Fruit fly (Drosophila melanogaster) whole organism, embryonic: ENCODE data around the gene Hacd1.

Source experiments
- Atf-2 ChIP-seq: fragments of 200-800 bp; sonication (Bioruptor generic); optimal IDR thresholded peaks from 2 replicates; lab custom pipeline; 2016; ENCODE audit warnings: missing biosample characterization, missing genetic modification characterization
- Atf6 ChIP-seq: fragments of 200-800 bp; sonication (Bioruptor generic); IDR thresholded peaks from 2 replicates; pipeline ENCODE4 v1.3.6; 2022; ENCODE audit warnings: missing biosample characterization, missing genetic modification characterization
- Bdp1 ChIP-seq: fragments of 200-800 bp; sonication (Bioruptor generic); optimal IDR thresholded peaks from 3 replicates; lab custom pipeline; 2016; ENCODE audit warnings: missing biosample characterization, missing genetic modification characterization
- CG10979 ChIP-seq: fragments of 200-800 bp; sonication (Bioruptor generic); optimal IDR thresholded peaks from 2 replicates; lab custom pipeline; 2018; ENCODE audit warnings: missing biosample characterization, mild to moderate bottlenecking, missing genetic modification characterization, moderate library complexity
- CG11695 ChIP-seq: fragments of 200-800 bp; sonication (Bioruptor generic); IDR thresholded peaks from 3 replicates; pipeline ENCODE4 v1.3.6; 2022; ENCODE audit warnings: missing biosample characterization, missing genetic modification characterization
- CG11696 ChIP-seq: fragments of 200-800 bp; sonication (Bioruptor generic); IDR thresholded peaks from 2 replicates; pipeline ENCODE4 v1.3.6; 2022; ENCODE audit warnings: missing biosample characterization, missing genetic modification characterization
- CG14710 ChIP-seq: fragments of 200-800 bp; sonication (Bioruptor generic); optimal IDR thresholded peaks from 3 replicates; lab custom pipeline; 2019; ENCODE audit warnings: missing biosample characterization, mild to moderate bottlenecking, missing genetic modification characterization, moderate library complexity
- CG1529 ChIP-seq: fragments of 200-800 bp; sonication (Bioruptor generic); optimal IDR thresholded peaks from 3 replicates; lab custom pipeline; 2018; ENCODE audit warnings: missing biosample characterization, missing genetic modification characterization
- CG2116 ChIP-seq: fragments of 200-800 bp; sonication (Bioruptor generic); optimal IDR thresholded peaks from 3 replicates; lab custom pipeline; 2018; ENCODE audit warnings: missing biosample characterization, mild to moderate bottlenecking, missing genetic modification characterization
- CG30020 ChIP-seq: fragments of 200-800 bp; optimal IDR thresholded peaks from 2 replicates; lab custom pipeline; 2019; ENCODE audit warnings: missing biosample characterization, mild to moderate bottlenecking, missing genetic modification characterization, moderate library complexity
- CG3065 ChIP-seq: fragments of 200-800 bp; sonication (Bioruptor generic); optimal IDR thresholded peaks from 2 replicates; lab custom pipeline; 2016; ENCODE audit warnings: missing biosample characterization, missing genetic modification characterization
- CG31441 ChIP-seq: fragments of 200-800 bp; sonication (Bioruptor generic); IDR thresholded peaks from 2 replicates; pipeline ENCODE4 v1.3.6; 2022; ENCODE audit warnings: missing biosample characterization, missing genetic modification characterization
- CG33213 ChIP-seq: fragments of 200-800 bp; sonication (Bioruptor generic); optimal IDR thresholded peaks from 3 replicates; lab custom pipeline; 2016; ENCODE audit warnings: missing biosample characterization, missing genetic modification characterization
- CG4617 ChIP-seq: fragments of 200-800 bp; sonication (Bioruptor generic); optimal IDR thresholded peaks from 3 replicates; lab custom pipeline; 2016; ENCODE audit warnings: missing biosample characterization, missing genetic modification characterization, borderline replicate concordance
- CG5245 ChIP-seq: fragments of 200-800 bp; sonication (Bioruptor generic); optimal IDR thresholded peaks from 3 replicates; lab custom pipeline; 2016; ENCODE audit warnings: missing biosample characterization, missing genetic modification characterization
- CG6175 ChIP-seq: fragments of 200-800 bp; sonication (Bioruptor generic); IDR thresholded peaks from 3 replicates; pipeline ENCODE4 v1.3.6; 2022; ENCODE audit warnings: missing biosample characterization, missing genetic modification characterization
- CG6272 ChIP-seq: fragments of 200-800 bp; sonication (Bioruptor generic); IDR thresholded peaks from 2 replicates; pipeline ENCODE4 v1.3.6; 2022; ENCODE audit warnings: missing biosample characterization, missing genetic modification characterization
- Deaf1 ChIP-seq: fragments of 200-800 bp; optimal IDR thresholded peaks from 3 replicates; lab custom pipeline; 2019; ENCODE audit warnings: missing biosample characterization, mild to moderate bottlenecking, missing genetic modification characterization, moderate library complexity
- Dek ChIP-seq: fragments of 200-800 bp; sonication (Bioruptor generic); optimal IDR thresholded peaks from 3 replicates; lab custom pipeline; 2019; ENCODE audit warnings: missing biosample characterization, mild to moderate bottlenecking, missing genetic modification characterization, moderate library complexity
- Dfd ChIP-seq, 2 experiments: fragments of >200 bp; optimal IDR thresholded peaks; 2 replicates each; lab custom pipeline; 2017; ENCODE audit warnings: missing biosample characterization in 2 of 2, missing genetic modification characterization in 2 of 2
- Ets97D ChIP-seq: fragments of 200-800 bp; sonication (Bioruptor generic); optimal IDR thresholded peaks from 3 replicates; lab custom pipeline; 2016; ENCODE audit warnings: missing biosample characterization, missing genetic modification characterization
- Hand ChIP-seq: fragments of 200-800 bp; sonication (Bioruptor generic); optimal IDR thresholded peaks from 2 replicates; lab custom pipeline; 2017; ENCODE audit warnings: mild to moderate bottlenecking, missing biosample characterization, missing genetic modification reagents, missing genetic modification characterization
- Lim3 ChIP-seq: fragments of 200-800 bp; sonication (Bioruptor generic); IDR thresholded peaks from 2 replicates; pipeline ENCODE4 v1.3.6; 2022; ENCODE audit warnings: missing biosample characterization, missing genetic modification characterization
- MESR4 ChIP-seq: fragments of 200-800 bp; sonication (Bioruptor generic); optimal IDR thresholded peaks from 2 replicates; lab custom pipeline; 2018; ENCODE audit warnings: missing biosample characterization, mild to moderate bottlenecking, missing genetic modification characterization, moderate library complexity
- MTF-1 ChIP-seq: fragments of 200-800 bp; sonication (Bioruptor generic); optimal IDR thresholded peaks from 2 replicates; lab custom pipeline; 2018; ENCODE audit warnings: missing biosample characterization, mild to moderate bottlenecking, missing genetic modification characterization, borderline replicate concordance
- Med ChIP-seq: fragments of 200-800 bp; sonication (Bioruptor generic); peaks from one replicate; lab custom pipeline; 2016; ENCODE audit warnings: missing biosample characterization, missing genetic modification characterization, mild to moderate bottlenecking, inconsistent platforms, moderate library complexity
- NC2β ChIP-seq: fragments of 200-800 bp; sonication (Bioruptor generic); optimal IDR thresholded peaks from 2 replicates; lab custom pipeline; 2016; ENCODE audit warnings: missing biosample characterization, missing genetic modification characterization
- Opbp ChIP-seq: fragments of 200-800 bp; sonication (Bioruptor generic); IDR thresholded peaks from 3 replicates; pipeline ENCODE4 v1.3.6; 2022; ENCODE audit warnings: missing biosample characterization, missing genetic modification characterization; ENCODE audit not compliant: partially characterized antibody
- Side ChIP-seq: fragments of 200-800 bp; sonication (Bioruptor generic); optimal IDR thresholded peaks from 2 replicates; lab custom pipeline; 2016; ENCODE audit warnings: missing biosample characterization, missing genetic modification characterization
- ash1 ChIP-seq: fragments of 200-800 bp; sonication (Bioruptor generic); optimal IDR thresholded peaks from 2 replicates; lab custom pipeline; 2018; ENCODE audit warnings: missing biosample characterization, mild to moderate bottlenecking, missing genetic modification characterization
- cg ChIP-seq: fragments of 200-800 bp; sonication (Bioruptor generic); optimal IDR thresholded peaks from 3 replicates; lab custom pipeline; 2019; ENCODE audit warnings: missing biosample characterization, mild to moderate bottlenecking, missing genetic modification characterization, moderate library complexity
- cwo ChIP-seq: fragments of 200-800 bp; sonication (Bioruptor generic); optimal IDR thresholded peaks from 3 replicates; lab custom pipeline; 2017; ENCODE audit warnings: missing biosample characterization, missing genetic modification characterization, mild to moderate bottlenecking, moderate library complexity, missing genetic modification reagents
- emc ChIP-seq: fragments of 200-800 bp; sonication (Bioruptor generic); optimal IDR thresholded peaks from 2 replicates; lab custom pipeline; 2016; ENCODE audit warnings: missing biosample characterization, missing genetic modification characterization
- fd64A ChIP-seq: fragments of 200-800 bp; sonication (Bioruptor generic); optimal IDR thresholded peaks from 3 replicates; lab custom pipeline; 2018; ENCODE audit warnings: missing biosample characterization, mild to moderate bottlenecking, missing genetic modification characterization
- hbn ChIP-seq: fragments of 200-800 bp; sonication (Bioruptor generic); IDR thresholded peaks from 2 replicates; pipeline ENCODE4 v1.3.6; 2022; ENCODE audit warnings: missing biosample characterization, missing genetic modification characterization; ENCODE audit not compliant: partially characterized antibody
- hkb ChIP-seq, 2 experiments: fragments of 200-800 bp in 1 of 2; fragments of >200 bp in 1 of 2; sonication (Bioruptor generic) in 1 of 2; IDR thresholded peaks in 1 of 2; optimal IDR thresholded peaks in 1 of 2; 2 replicates each; pipeline versions ENCODE4 v1.3.6 to Lab custom; 2017 to 2022; ENCODE audit warnings: missing biosample characterization in 1 of 2, missing genetic modification characterization in 1 of 2
- jigr1 ChIP-seq: fragments of 200-800 bp; sonication (Bioruptor generic); IDR thresholded peaks from 3 replicates; pipeline ENCODE4 v1.3.6; 2022; ENCODE audit warnings: missing biosample characterization, missing genetic modification characterization
- jumu ChIP-seq: fragments of 200-800 bp; sonication (Bioruptor generic); optimal IDR thresholded peaks from 3 replicates; lab custom pipeline; 2016; ENCODE audit warnings: missing biosample characterization, missing genetic modification characterization
- kah ChIP-seq: fragments of 200-800 bp; sonication (Bioruptor generic); optimal IDR thresholded peaks from 2 replicates; lab custom pipeline; 2018; ENCODE audit warnings: missing biosample characterization, mild to moderate bottlenecking, missing genetic modification characterization
- kni ChIP-seq: fragments of 200-800 bp; sonication (Bioruptor generic); optimal IDR thresholded peaks from 3 replicates; lab custom pipeline; 2017; ENCODE audit warnings: mild to moderate bottlenecking, missing biosample characterization, missing genetic modification reagents, missing genetic modification characterization
- lbe ChIP-seq: fragments of 200-800 bp; sonication (Bioruptor generic); optimal IDR thresholded peaks from 2 replicates; lab custom pipeline; 2016; ENCODE audit warnings: missing biosample characterization, mild to moderate bottlenecking, missing genetic modification characterization
- odd ChIP-seq: fragments of 200-800 bp; sonication (Bioruptor generic); optimal IDR thresholded peaks from 2 replicates; lab custom pipeline; 2017; ENCODE audit warnings: missing biosample characterization, mild to moderate bottlenecking, missing genetic modification characterization
- onecut ChIP-seq: fragments of 200-800 bp; sonication (Bioruptor generic); IDR thresholded peaks from 2 replicates; pipeline ENCODE4 v1.3.6; 2022; ENCODE audit warnings: missing biosample characterization, missing genetic modification characterization
- phol ChIP-seq: fragments of 200-800 bp; sonication (Bioruptor generic); optimal IDR thresholded peaks from 3 replicates; lab custom pipeline; 2018; ENCODE audit warnings: missing biosample characterization, mild to moderate bottlenecking, missing genetic modification characterization, moderate library complexity
- slbo ChIP-seq: fragments of 200-800 bp; sonication (Bioruptor generic); IDR thresholded peaks from 2 replicates; pipeline ENCODE4 v1.3.6; 2022; ENCODE audit warnings: missing biosample characterization, missing genetic modification characterization
- ttk ChIP-seq: fragments of 200-800 bp; sonication (Bioruptor generic); IDR thresholded peaks from 2 replicates; pipeline ENCODE4 v2.1.2; 2022; ENCODE audit warnings: missing biosample characterization, missing genetic modification characterization
- wek ChIP-seq: fragments of 200-800 bp; sonication (Bioruptor generic); optimal IDR thresholded peaks from 3 replicates; lab custom pipeline; 2018; ENCODE audit warnings: missing biosample characterization, mild to moderate bottlenecking, missing genetic modification characterization, moderate library complexity

Gene Hacd1

DNA sequence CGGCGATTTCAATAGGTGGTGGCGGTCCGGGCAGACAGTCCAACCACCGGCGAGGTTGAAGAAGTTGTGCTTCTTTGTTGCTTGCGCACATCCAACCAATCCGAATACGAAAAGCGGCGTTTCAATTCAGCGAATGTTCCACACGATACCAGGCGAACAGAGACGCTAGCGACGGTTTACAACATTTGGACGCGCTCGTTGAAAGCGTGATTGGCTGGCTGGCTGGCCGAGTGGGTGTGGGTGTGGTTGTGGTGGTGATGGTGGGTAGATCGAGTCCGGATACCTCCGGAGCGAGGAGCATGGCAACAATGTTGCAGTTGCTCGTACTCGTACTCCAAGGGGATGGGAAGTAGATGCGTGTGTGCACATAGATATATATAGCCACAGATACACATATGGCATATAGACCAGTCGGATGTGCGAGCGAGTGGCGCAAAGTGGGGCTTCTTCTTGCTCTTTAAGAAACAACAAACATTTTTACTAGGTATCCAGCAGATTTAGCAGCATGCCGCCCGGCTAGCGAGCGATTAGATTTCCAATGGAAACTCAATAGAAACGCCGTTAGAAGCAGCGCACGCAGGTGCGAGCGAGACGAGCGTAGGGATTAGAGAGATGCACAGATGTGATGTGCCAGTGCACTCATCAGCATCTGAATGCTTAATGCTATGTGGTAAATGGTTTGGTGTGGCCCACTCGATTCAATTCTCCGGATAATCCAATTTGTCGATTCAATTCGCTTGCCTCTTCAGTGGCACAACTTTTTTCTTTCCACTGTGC lies 8.2 kb upstream of the Hacd1 start (continued):
- no peak for TF ChIP-seq CG14710 (tag; lab: Kevin White, UChicago)
- peak; percentile 85 for TF ChIP-seq kah
- no peak for TF ChIP-seq NC2β (GFP tag; lab: Kevin White, UChicago)
- TF ChIP-seq kni, result peak; percentile 100
- no peak for TF ChIP-seq CG6175 (GFP tag; lab: Robert Waterston, UW)
- TF ChIP-seq odd, result peak; percentile 74
- TF ChIP-seq CG2116, result no peak
- no peak for TF ChIP-seq phol (tag; lab: Kevin White, UChicago)
- TF ChIP-seq Med (GFP tag; lab: Kevin White, UChicago), result peak; percentile 94
- TF ChIP-seq Atf6 (GFP tag; lab: Robert Waterston, UW), result no peak
- peak; percentile 79 for TF ChIP-seq Deaf1 (tag; lab: Kevin White, UChicago)
- TF ChIP-seq Opbp (GFP tag; lab: Robert Waterston, UW), result no peak
- peak; percentile 63 for TF ChIP-seq onecut (GFP tag; lab: Robert Waterston, UW)
- no peak for TF ChIP-seq CG31441
- TF ChIP-seq ash1 (GFP tag; lab: Kevin White, UChicago), result no peak
- TF ChIP-seq, all 482 proteins: peak for 111

- TF ChIP-seq cwo (GFP tag; lab: Kevin White, UChicago) (no peak), CG5245 (GFP tag; lab: Kevin White, UChicago) (no peak), CG11696 (GFP tag; lab: Robert Waterston, UW) (no peak), CG6272 (GFP tag; lab: Robert Waterston, UW) (no peak), jigr1 (no peak), Med (GFP tag; lab: Kevin White, UChicago) (no peak), emc (no peak), lbe (GFP tag; lab: Kevin White, UChicago) (no peak), MTF-1 (no peak), CG1529 (GFP tag; lab: Kevin White, UChicago) (no peak), CG3065 (no peak), CG10979 (no peak), Deaf1 (tag; lab: Kevin White, UChicago) (no peak), hbn (GFP tag; lab: Robert Waterston, UW) (no peak), Bdp1 (GFP tag; lab: Kevin White, UChicago) (no peak)
These were observed 5.8 kb upstream of the Hacd1 start, which contains the start of gene Rh5 for dm6 chr2L:12007853-12008252. Gene Rh5, plus strand, starts transcription at chr2L:12008153.

- TF ChIP-seq Hand (GFP tag; lab: Kevin White, UChicago) (peak; percentile 66), CG30020 (tag; lab: Kevin White, UChicago) (no peak), CG10979 (peak; percentile 50), CG11695 (no peak), Lim3 (no peak), jumu (peak; percentile 44), Atf-2 (peak; percentile 48), Dfd (GFP tag; optimal IDR thresholded peaks at IDR 0.05; lab: Kevin White, UChicago) (no peak), Dek (tag; lab: Kevin White, UChicago) (peak; percentile 47), slbo (GFP tag; lab: Robert Waterston, UW) (no peak), MESR4 (GFP tag; lab: Kevin White, UChicago) (peak; percentile 32), Opbp (GFP tag; lab: Robert Waterston, UW) (no peak), CG4617 (no peak), hkb (optimal IDR thresholded peaks at IDR 0.05; lab: Kevin White, UChicago) (peak; percentile 57), hkb (GFP tag; IDR thresholded peaks at IDR 0.05; lab: Robert Waterston, UW) (no peak), Side (GFP tag; lab: Kevin White, UChicago) (peak; percentile 16), CG33213 (GFP tag; lab: Kevin White, UChicago) (peak; percentile 91), fd64A (GFP tag; lab: Kevin White, UChicago) (peak; percentile 62), cg (GFP tag; lab: Kevin White, UChicago) (peak; percentile 69), wek (peak; percentile 58), ttk (GFP tag; lab: Robert Waterston, UW) (no peak), Ets97D (GFP tag; lab: Kevin White, UChicago) (peak; percentile 0)
These were observed 5.3 kb upstream of the Hacd1 start for dm6 chr2L:12007331-12007791.
